Worm (Caenorhabditis elegans) whole organism, early embryonic: ENCODE measurements around the gene cept-1.

ENCODE experiments used
- F13C5.2 ChIP-seq: sonication (generic microtip); optimal IDR thresholded peaks from 2 replicates; lab custom pipeline; 2017; ENCODE audit warnings: mild to moderate bottlenecking, missing genetic modification characterization, inconsistent platforms, missing compliant biosample characterization
- tbx-11 ChIP-seq: fragments of 200-800 bp; sonication (Bioruptor generic); IDR thresholded peaks from 2 replicates; pipeline ENCODE4 v1.3.6; 2022; ENCODE audit warnings: missing genetic modification characterization, missing compliant biosample characterization
- tbx-37 ChIP-seq: fragments of 200-800 bp; sonication (Bioruptor generic); conservative IDR thresholded peaks from 2 replicates; pipeline ENCODE4 v1.3.6; 2022; ENCODE audit warnings: missing genetic modification reagents, missing genetic modification characterization, missing compliant biosample characterization

DNA sequence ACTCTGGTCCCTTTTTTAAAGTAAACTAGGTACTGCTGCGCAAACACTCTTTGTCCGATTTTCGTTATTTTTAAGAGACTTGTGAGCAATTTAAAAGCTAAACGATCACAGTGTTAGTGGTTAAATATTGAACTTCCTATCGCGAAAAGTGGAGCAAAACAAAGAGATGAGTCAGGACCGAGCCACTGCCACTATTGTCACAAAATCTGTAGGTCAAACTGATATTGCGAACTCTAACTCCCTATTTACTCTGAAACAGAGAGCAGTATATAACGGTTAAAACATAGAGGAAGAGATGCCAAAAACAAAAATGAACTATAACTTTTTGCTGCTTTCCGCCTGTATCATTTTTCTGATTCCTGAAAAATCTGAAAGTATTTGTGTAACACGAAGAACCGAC is 30.7 kb downstream of the cept-1 start, which contains the start of gene abf-5:
- no peak for TF ChIP-seq tbx-37 (GFP tag; lab: Robert Waterston, UW)
- TF ChIP-seq F13C5.2 (tag; lab: Kevin White, UChicago), result no peak
- no peak for TF ChIP-seq tbx-11 (GFP tag; lab: Robert Waterston, UW)
